Fruit fly (Drosophila melanogaster) whole organism, pupa: ENCODE measurements around the gene CG13699.

Experiments used
- CG10348 ChIP-seq: fragments of 200-800 bp; sonication (Bioruptor generic); IDR thresholded peaks from 2 replicates; pipeline ENCODE4 v1.3.6; 2022; ENCODE audit warnings: missing biosample characterization, missing genetic modification characterization
- CG12605 ChIP-seq: fragments of 200-800 bp; sonication (Bioruptor generic); IDR thresholded peaks from 2 replicates; pipeline ENCODE4 v1.3.6; 2022; ENCODE audit warnings: missing biosample characterization, missing genetic modification characterization
- CG13204 ChIP-seq: fragments of 200-800 bp; sonication (Bioruptor generic); optimal IDR thresholded peaks from 2 replicates; lab custom pipeline; 2018; ENCODE audit warnings: missing biosample characterization, mild to moderate bottlenecking, missing genetic modification characterization, moderate library complexity
- CG14655 ChIP-seq: fragments of 200-800 bp; sonication (Bioruptor generic); optimal IDR thresholded peaks from 3 replicates; lab custom pipeline; 2017; ENCODE audit warnings: mild to moderate bottlenecking, missing biosample characterization, missing genetic modification reagents, missing genetic modification characterization
- CG15710 ChIP-seq: fragments of 200-800 bp; sonication (Bioruptor generic); optimal IDR thresholded peaks from 2 replicates; lab custom pipeline; 2018; ENCODE audit warnings: missing biosample characterization, mild to moderate bottlenecking, missing genetic modification characterization, moderate library complexity
- CG17806 ChIP-seq: fragments of 200-800 bp; sonication (Bioruptor generic); optimal IDR thresholded peaks from 2 replicates; lab custom pipeline; 2018; ENCODE audit warnings: missing biosample characterization, mild to moderate bottlenecking, missing genetic modification characterization, moderate library complexity
- CG32121 ChIP-seq: fragments of 200-800 bp; sonication (Bioruptor generic); IDR thresholded peaks from 2 replicates; pipeline ENCODE4 v1.3.6; 2022; ENCODE audit warnings: missing biosample characterization, missing genetic modification characterization
- CG34367 ChIP-seq: fragments of 200-800 bp; sonication (Bioruptor generic); optimal IDR thresholded peaks from 2 replicates; lab custom pipeline; 2018; ENCODE audit warnings: missing biosample characterization, mild to moderate bottlenecking, missing genetic modification characterization
- CG4496 ChIP-seq: fragments of 200-800 bp; sonication (Bioruptor generic); IDR thresholded peaks from 3 replicates; pipeline ENCODE4 v1.3.6; 2022; ENCODE audit warnings: missing biosample characterization, missing genetic modification characterization
- CG8159 ChIP-seq: fragments of 200-800 bp; sonication (Bioruptor generic); optimal IDR thresholded peaks from 3 replicates; lab custom pipeline; 2018; ENCODE audit warnings: missing biosample characterization, mild to moderate bottlenecking, missing genetic modification characterization, moderate library complexity
- CG8301 ChIP-seq: fragments of 200-800 bp; sonication (Bioruptor generic); optimal IDR thresholded peaks from 2 replicates; lab custom pipeline; 2018; ENCODE audit warnings: missing biosample characterization, mild to moderate bottlenecking, missing genetic modification characterization
- CG9948 ChIP-seq: fragments of 200-800 bp; sonication (Bioruptor generic); optimal IDR thresholded peaks from 2 replicates; lab custom pipeline; 2018; ENCODE audit warnings: missing biosample characterization, mild to moderate bottlenecking, missing genetic modification characterization, moderate library complexity
- D1 ChIP-seq: fragments of 200-800 bp; sonication (Bioruptor generic); optimal IDR thresholded peaks from 2 replicates; lab custom pipeline; 2018; ENCODE audit warnings: missing biosample characterization, mild to moderate bottlenecking, missing genetic modification characterization, moderate library complexity
- EcR ChIP-seq: fragments of 200-800 bp; sonication (Bioruptor generic); optimal IDR thresholded peaks from 3 replicates; lab custom pipeline; 2019; ENCODE audit warnings: missing biosample characterization, missing genetic modification characterization, mild to moderate bottlenecking, moderate library complexity, missing genetic modification reagents
- Ets98B ChIP-seq: fragments of 200-800 bp; sonication (Bioruptor generic); IDR thresholded peaks from 2 replicates; pipeline ENCODE4 v1.3.6; 2022; ENCODE audit warnings: missing biosample characterization, missing genetic modification characterization
- Pif1A ChIP-seq: fragments of 200-800 bp; sonication (Bioruptor generic); optimal IDR thresholded peaks from 3 replicates; lab custom pipeline; 2016; ENCODE audit warnings: missing biosample characterization, missing genetic modification characterization
- Pif1B ChIP-seq: fragments of 200-800 bp; sonication (Bioruptor generic); optimal IDR thresholded peaks from 3 replicates; lab custom pipeline; 2016; ENCODE audit warnings: missing biosample characterization, missing genetic modification characterization
- Snoo ChIP-seq: fragments of 200-800 bp; sonication (Bioruptor generic); optimal IDR thresholded peaks from 3 replicates; lab custom pipeline; 2017; ENCODE audit warnings: missing biosample characterization, mild to moderate bottlenecking, missing genetic modification characterization, inconsistent platforms
- fd96Ca ChIP-seq: fragments of 200-800 bp; sonication (Bioruptor generic); IDR thresholded peaks from 3 replicates; pipeline ENCODE4 v1.3.6; 2022; ENCODE audit warnings: missing biosample characterization, missing genetic modification characterization
- gl ChIP-seq: fragments of 200-800 bp; sonication (Bioruptor generic); optimal IDR thresholded peaks from 2 replicates; lab custom pipeline; 2018; ENCODE audit warnings: missing biosample characterization, mild to moderate bottlenecking, missing genetic modification characterization
- rn ChIP-seq: fragments of 200-800 bp; sonication (Bioruptor generic); IDR thresholded peaks from 2 replicates; pipeline ENCODE4 v1.3.6; 2022; ENCODE audit warnings: missing biosample characterization, missing genetic modification characterization

Gene CG13699

DNA sequence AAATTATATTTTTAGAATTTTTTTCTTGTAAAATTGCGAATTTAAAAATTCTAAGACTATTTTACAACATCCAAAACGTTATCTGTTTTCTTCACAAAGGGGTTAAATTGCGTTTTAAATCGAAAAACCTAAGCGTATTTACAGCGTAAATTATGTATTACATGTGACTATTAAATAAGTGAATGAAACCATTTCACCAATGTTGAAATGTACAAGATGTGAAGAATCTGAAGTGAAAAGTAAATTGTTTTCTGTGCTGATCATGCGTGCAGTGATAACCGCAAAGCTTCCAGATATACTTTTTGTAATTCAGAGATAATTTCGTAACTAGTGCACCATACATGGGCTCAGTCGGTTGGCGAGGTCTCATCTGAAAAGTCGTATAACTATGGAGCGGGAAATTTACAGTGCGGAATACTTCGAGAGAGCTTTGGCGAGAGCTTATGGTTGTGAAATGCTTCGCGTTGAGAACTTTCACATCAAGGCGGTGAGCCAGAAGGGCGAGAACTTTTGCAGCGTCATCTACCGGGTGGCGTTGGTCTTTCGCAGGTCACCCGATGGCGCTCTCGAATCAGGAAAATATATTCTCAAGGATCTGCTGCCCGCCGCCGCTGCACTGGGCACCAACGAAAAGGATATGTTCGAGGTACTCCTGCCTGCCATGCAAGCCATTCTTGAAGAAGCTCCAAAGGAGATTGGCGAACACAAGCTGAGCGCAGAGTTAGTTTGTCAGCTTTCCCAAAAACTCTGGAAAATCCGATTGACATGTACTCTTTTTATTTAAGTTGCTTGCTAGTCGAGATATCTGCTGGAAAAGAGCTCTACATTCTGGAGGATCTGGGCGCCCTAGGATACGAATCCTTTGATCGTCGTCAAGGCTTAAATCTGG, 48.0 kb downstream of the CG13699 start:
- TF ChIP-seq CG13204 (GFP tag; lab: Kevin White, UChicago) (no peak), gl (tag; lab: Kevin White, UChicago) (no peak), EcR (GFP tag; lab: Kevin White, UChicago) (no peak), CG8301 (tag; lab: Kevin White, UChicago) (peak; percentile 50), CG12605 (GFP tag; lab: Robert Waterston, UW) (no peak), Ets98B (peak; percentile 27; the same call in 1 of the 2 replicates), CG15710 (tag; lab: Kevin White, UChicago) (peak; percentile 71), Pif1B (GFP tag; lab: Kevin White, UChicago) (peak; percentile 36), CG10348 (GFP tag; lab: Robert Waterston, UW) (no peak), CG34367 (peak; percentile 35), Pif1A (GFP tag; lab: Kevin White, UChicago) (no peak), CG8159 (tag; lab: Kevin White, UChicago) (peak; percentile 73), CG17806 (tag; lab: Kevin White, UChicago) (peak; percentile 71), CG14655 (GFP tag; lab: Kevin White, UChicago) (no peak), CG32121 (GFP tag; lab: Robert Waterston, UW) (peak; percentile 33; the same call in 1 of the 2 replicates), rn (no peak), fd96Ca (no peak), CG9948 (tag; lab: Kevin White, UChicago) (peak; percentile 63), CG4496 (GFP tag; lab: Robert Waterston, UW) (no peak; the same call in 1 of the 3 replicates), D1 (tag; lab: Kevin White, UChicago) (peak; percentile 71)

DNA sequence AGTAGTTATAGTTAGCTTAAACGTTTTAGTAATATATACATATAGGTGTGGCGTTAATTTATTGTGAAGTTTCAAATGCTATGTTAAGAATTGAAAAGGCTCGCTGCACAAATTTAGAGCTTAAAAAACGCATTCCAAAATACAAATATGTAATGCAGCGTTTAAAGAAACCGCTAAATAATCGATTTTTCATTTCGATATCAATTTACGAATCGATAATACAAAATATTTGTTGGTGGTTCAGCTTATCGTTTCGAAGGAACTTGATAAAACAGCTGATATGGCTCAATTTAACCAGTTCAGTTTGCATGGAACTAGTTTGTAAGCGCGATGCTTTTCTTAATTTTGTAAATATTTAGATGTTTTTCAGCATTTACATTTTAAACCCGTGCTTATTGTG, 49.7 kb downstream of the CG13699 start, which contains the start of the genes CG32195 and CG7341:
Gene CG32195, plus strand, starts transcription at position 291 of the 400 bp plus-strand sequence.
Gene CG7341, plus strand, starts transcription at position 291 of the 400 bp plus-strand sequence.
- TF ChIP-seq fd96Ca = no peak
- no peak for TF ChIP-seq CG12605 (GFP tag; lab: Robert Waterston, UW)
- TF ChIP-seq CG34367 = no peak
- TF ChIP-seq CG13204 (GFP tag; lab: Kevin White, UChicago) = no peak
- TF ChIP-seq CG4496 (GFP tag; lab: Robert Waterston, UW) = no peak
- TF ChIP-seq D1 (tag; lab: Kevin White, UChicago) = no peak
- no peak for TF ChIP-seq rn

DNA sequence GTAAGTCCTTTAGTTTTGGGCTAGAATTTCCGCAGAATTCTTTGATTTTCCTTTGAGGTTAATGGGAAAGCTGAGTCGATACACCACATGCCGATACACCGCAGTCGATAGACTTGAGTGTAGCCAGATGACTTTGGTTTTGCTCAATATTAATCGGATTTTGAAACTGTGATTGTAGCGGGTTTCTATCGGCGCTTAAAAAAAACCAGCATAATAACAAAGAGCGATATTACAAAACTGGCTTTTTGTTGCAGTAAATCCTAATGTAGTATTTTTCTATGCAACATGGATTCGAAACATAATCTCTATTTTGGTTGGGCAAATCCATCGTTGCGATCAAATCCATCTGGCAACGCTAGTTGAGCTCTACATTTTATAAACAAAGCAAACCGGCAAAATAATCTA, 52.9 kb downstream of the CG13699 start, which contains the start of the genes Polr3D and mus304:
Gene Polr3D, minus strand, starts transcription at position 116 of the 405 bp plus-strand sequence.
Gene mus304, plus strand, starts transcription at position 356 of the 405 bp plus-strand sequence.
- no peak for TF ChIP-seq CG14655 (GFP tag; lab: Kevin White, UChicago)
- no peak for TF ChIP-seq Pif1B (GFP tag; lab: Kevin White, UChicago)
- no peak for TF ChIP-seq CG9948 (tag; lab: Kevin White, UChicago)
- TF ChIP-seq CG8301 (tag; lab: Kevin White, UChicago) = no peak
- TF ChIP-seq CG12605 (GFP tag; lab: Robert Waterston, UW) = no peak
- TF ChIP-seq CG17806 (tag; lab: Kevin White, UChicago) = no peak
- TF ChIP-seq gl (tag; lab: Kevin White, UChicago) = no peak
- TF ChIP-seq D1 (tag; lab: Kevin White, UChicago) = no peak
- TF ChIP-seq CG32121 (GFP tag; lab: Robert Waterston, UW) = 0 out of 2 replicates have a peak, but pooled peaks have one; percentile 29
- no peak for TF ChIP-seq Ets98B
- peak; percentile 14 for TF ChIP-seq CG15710 (tag; lab: Kevin White, UChicago)
- no peak for TF ChIP-seq fd96Ca
- TF ChIP-seq Pif1A (GFP tag; lab: Kevin White, UChicago) = no peak
- no peak for TF ChIP-seq CG13204 (GFP tag; lab: Kevin White, UChicago)
- TF ChIP-seq rn = 0 out of 2 replicates have a peak, but pooled peaks have one; percentile 12
- no peak for TF ChIP-seq Snoo (tag; lab: Kevin White, UChicago)
- TF ChIP-seq CG10348 (GFP tag; lab: Robert Waterston, UW) = no peak
- TF ChIP-seq CG8159 (tag; lab: Kevin White, UChicago) = peak; percentile 20

DNA sequence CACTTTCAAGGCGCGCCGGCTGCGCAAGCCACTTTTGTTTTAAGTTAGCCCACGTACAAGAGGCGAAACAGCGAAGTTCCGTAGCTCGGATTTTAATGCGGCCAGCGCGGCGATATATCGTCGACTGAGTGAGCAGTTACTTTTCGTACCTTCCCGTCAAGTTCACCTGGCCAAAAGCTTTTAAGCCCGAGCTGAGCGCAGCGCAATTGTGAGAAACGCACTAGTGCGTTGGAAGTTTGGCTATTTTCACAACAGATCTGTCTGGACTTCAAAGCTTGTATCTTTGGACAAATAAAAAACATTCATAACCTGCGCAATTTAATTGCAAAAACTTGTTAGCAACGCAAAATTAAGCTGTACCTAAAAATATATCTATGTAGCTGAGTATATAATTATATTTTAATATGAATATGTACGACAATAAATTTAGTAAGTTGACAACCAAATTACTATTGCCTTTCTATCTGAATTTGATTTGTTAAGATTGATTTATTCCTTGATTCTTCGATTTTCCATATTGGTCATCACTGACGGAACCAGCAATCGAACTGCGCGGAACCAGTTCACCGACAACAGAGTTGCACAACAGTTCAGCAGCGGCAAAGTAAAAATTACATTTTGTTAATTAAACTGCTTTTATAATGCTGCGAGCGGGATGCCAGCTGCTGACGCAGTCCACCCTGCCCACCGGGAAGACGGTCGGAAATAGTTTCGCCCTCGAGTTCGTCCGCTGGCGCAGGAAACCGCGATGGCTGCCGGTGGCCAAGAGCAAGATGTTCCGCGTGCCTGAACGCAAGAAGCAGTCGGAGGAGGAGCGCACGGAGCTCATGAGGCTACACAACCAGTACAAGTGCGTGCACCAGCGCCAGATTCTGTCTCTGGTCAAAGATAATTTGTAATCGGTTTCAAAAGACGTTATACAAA, 56.0 kb downstream of the CG13699 start, which contains the start of the genes CG13698 and mRpS26:
Gene CG13698, minus strand, starts transcription at position 129 of the 924 bp plus-strand sequence.
Gene mRpS26, plus strand, starts transcription at position 559 of the 924 bp plus-strand sequence.
- TF ChIP-seq CG8301 (tag; lab: Kevin White, UChicago) (peak; percentile 45), D1 (tag; lab: Kevin White, UChicago) (peak; percentile 23), Pif1B (GFP tag; lab: Kevin White, UChicago) (peak; percentile 45), CG4496 (GFP tag; lab: Robert Waterston, UW) (peak; percentile 62; the same call in 2 of the 3 replicates), Pif1A (GFP tag; lab: Kevin White, UChicago) (no peak), CG9948 (tag; lab: Kevin White, UChicago) (peak; percentile 51), Ets98B (peak; percentile 56), Snoo (tag; lab: Kevin White, UChicago) (peak; percentile 61), CG17806 (tag; lab: Kevin White, UChicago) (peak; percentile 54), CG34367 (peak; percentile 47), CG12605 (GFP tag; lab: Robert Waterston, UW) (0 out of 2 replicates have a peak, but pooled peaks have one; percentile 11), gl (tag; lab: Kevin White, UChicago) (no peak), CG32121 (GFP tag; lab: Robert Waterston, UW) (peak; percentile 46), CG14655 (GFP tag; lab: Kevin White, UChicago) (no peak), CG8159 (tag; lab: Kevin White, UChicago) (peak; percentile 71), EcR (GFP tag; lab: Kevin White, UChicago) (no peak), CG15710 (tag; lab: Kevin White, UChicago) (peak; percentile 74), fd96Ca (peak; percentile 55; the same call in 1 of the 3 replicates)
